Fruit fly (Drosophila melanogaster) whole organism: ENCODE measurements around the gene Neto.

Experiments used
- Dll ChIP-seq: fragments of >200 bp; optimal IDR thresholded peaks from 2 replicates; lab custom pipeline; 2017
- EcR ChIP-seq, 2 experiments: fragments of >200 bp; optimal IDR thresholded peaks; 2 replicates each; lab custom pipeline; 2017; ENCODE audit warnings: missing biosample characterization in 2 of 2, missing genetic modification characterization in 2 of 2, missing genetic modification reagents in 2 of 2
- psq ChIP-seq: fragments of >200 bp; optimal IDR thresholded peaks from 2 replicates; lab custom pipeline; 2017
- usp ChIP-seq: fragments of >200 bp; optimal IDR thresholded peaks from 2 replicates; lab custom pipeline; 2017; ENCODE audit warnings: missing biosample characterization, missing genetic modification characterization, mixed read lengths

dm6 chrX:13570255-13570654, 124.6 kb downstream of the Neto start:
- TF ChIP-seq psq (no peak), usp (no peak), Dll (lab: Kevin White, UChicago) (no peak), EcR (GFP tag; optimal IDR thresholded peaks at IDR 0.05; lab: Kevin White, UChicago) (no peak)
